Worm (Caenorhabditis elegans) whole organism, young adult: Measurements from ENCODE around the gene W01B6.8.

Source experiments
- B0035.1 ChIP-seq: sonication (generic microtip); optimal IDR thresholded peaks from 2 replicates; lab custom pipeline; 2016; ENCODE audit warnings: missing genetic modification characterization, mild to moderate bottlenecking, missing compliant biosample characterization, missing genotype, missing genetic modification reagents
- C06A6.2 ChIP-seq: fragments of 200-800 bp; sonication (Bioruptor generic); conservative IDR thresholded peaks from 2 replicates; pipeline ENCODE4 v1.3.6; 2022; ENCODE audit warnings: missing genetic modification characterization, missing compliant biosample characterization
- D2030.7 ChIP-seq: fragments of 200-800 bp; sonication (Bioruptor generic); IDR thresholded peaks from 2 replicates; pipeline ENCODE4 v1.3.6; 2022; ENCODE audit warnings: missing genetic modification reagents, missing genetic modification characterization, missing compliant biosample characterization
- F23B12.7 ChIP-seq: sonication (generic microtip); optimal IDR thresholded peaks from 2 replicates; lab custom pipeline; 2017; ENCODE audit warnings: missing genetic modification characterization, mild to moderate bottlenecking, missing compliant biosample characterization, antibody characterized with exemption, moderate library complexity; ENCODE audit not compliant: insufficient read depth
- F33H1.4 ChIP-seq: fragments of 200-800 bp; sonication (Bioruptor generic); IDR thresholded peaks from 2 replicates; pipeline ENCODE4 v1.3.6; 2022; ENCODE audit warnings: missing genetic modification reagents, missing genetic modification characterization, missing compliant biosample characterization
- F39B2.1 ChIP-seq: fragments of 200-800 bp; sonication (Bioruptor generic); IDR thresholded peaks from 2 replicates; pipeline ENCODE4 v1.3.6; 2022; ENCODE audit warnings: missing genetic modification reagents, missing genetic modification characterization, missing compliant biosample characterization
- F55B11.4 ChIP-seq: sonication (generic microtip); optimal IDR thresholded peaks from 2 replicates; lab custom pipeline; 2016; ENCODE audit warnings: missing compliant biosample characterization, missing genetic modification characterization, borderline replicate concordance; ENCODE audit not compliant: insufficient read depth
- F57C9.4 ChIP-seq: sonication (generic microtip); optimal IDR thresholded peaks from 2 replicates; lab custom pipeline; 2017; ENCODE audit warnings: mild to moderate bottlenecking, missing genetic modification characterization, missing compliant biosample characterization
- T26A5.8 ChIP-seq: sonication (generic microtip); optimal IDR thresholded peaks from 2 replicates; lab custom pipeline; 2016; ENCODE audit warnings: missing genetic modification characterization, missing compliant biosample characterization
- Y53F4B.3 ChIP-seq: fragments of 200-800 bp; sonication (Bioruptor generic); IDR thresholded peaks from 2 replicates; pipeline ENCODE4 v1.3.6; 2022; ENCODE audit warnings: missing genetic modification reagents, missing genetic modification characterization, missing compliant biosample characterization
- akir-1 ChIP-seq: fragments of 200-800 bp; sonication (Bioruptor generic); optimal IDR thresholded peaks from 2 replicates; lab custom pipeline; 2018; ENCODE audit warnings: mild to moderate bottlenecking, missing genetic modification characterization, moderate library complexity, missing compliant biosample characterization
- ama-1 ChIP-seq, 3 experiments: fragments of 150-350 bp in 1 of 3; sonication (generic microtip) in 2 of 3; optimal IDR thresholded peaks; 2 replicates each; lab custom pipeline; 2014 to 2018; ENCODE audit warnings: missing biosample characterization in 2 of 3, missing genetic modification characterization in 2 of 3, missing genetic modification reagents in 2 of 3
- attf-3 ChIP-seq: fragments of 200-800 bp; sonication (Bioruptor generic); conservative IDR thresholded peaks from 2 replicates; pipeline ENCODE4 v1.3.6; 2022; ENCODE audit warnings: missing genetic modification reagents, missing genetic modification characterization, missing compliant biosample characterization
- attf-5 ChIP-seq: fragments of 200-800 bp; sonication (Bioruptor generic); optimal IDR thresholded peaks from 2 replicates; lab custom pipeline; 2018; ENCODE audit warnings: mild to moderate bottlenecking, missing genetic modification characterization, missing compliant biosample characterization
- attf-6 ChIP-seq: fragments of 200-800 bp; sonication (Bioruptor generic); IDR thresholded peaks from 2 replicates; pipeline ENCODE4 v1.3.6; 2022; ENCODE audit warnings: missing genetic modification reagents, missing genetic modification characterization, missing compliant biosample characterization
- ceh-27 ChIP-seq: fragments of 200-800 bp; sonication (Bioruptor generic); optimal IDR thresholded peaks from 2 replicates; lab custom pipeline; 2018; ENCODE audit warnings: mild to moderate bottlenecking, missing genetic modification characterization, moderate library complexity, missing compliant biosample characterization
- ceh-79 ChIP-seq: sonication (generic microtip); optimal IDR thresholded peaks from 2 replicates; lab custom pipeline; 2017; ENCODE audit warnings: mild to moderate bottlenecking, missing genetic modification characterization, missing compliant biosample characterization
- ceh-91 ChIP-seq: fragments of 200-800 bp; sonication (Bioruptor generic); IDR thresholded peaks from 2 replicates; pipeline ENCODE4 v1.3.6; 2022; ENCODE audit warnings: missing genetic modification reagents, missing genetic modification characterization, missing compliant biosample characterization
- chd-7 ChIP-seq: sonication (generic microtip); optimal IDR thresholded peaks from 2 replicates; lab custom pipeline; 2016; ENCODE audit warnings: mild to moderate bottlenecking, missing genetic modification characterization, moderate library complexity, missing compliant biosample characterization
- dpff-1 ChIP-seq: sonication (generic microtip); optimal IDR thresholded peaks from 2 replicates; lab custom pipeline; 2017; ENCODE audit warnings: mild to moderate bottlenecking, missing genetic modification characterization, missing compliant biosample characterization
- ets-4 ChIP-seq: fragments of 200-800 bp; sonication (Bioruptor generic); optimal IDR thresholded peaks from 2 replicates; lab custom pipeline; 2018; ENCODE audit warnings: mild to moderate bottlenecking, missing genetic modification characterization, missing compliant biosample characterization
- him-1 ChIP-seq: sonication (generic microtip); optimal IDR thresholded peaks from 2 replicates; lab custom pipeline; 2016; ENCODE audit warnings: missing genotype, missing genetic modification reagents, missing genetic modification characterization, missing compliant biosample characterization
- hrde-1 ChIP-seq: sonication (generic microtip); optimal IDR thresholded peaks from 2 replicates; lab custom pipeline; 2016; ENCODE audit warnings: missing genetic modification characterization, mild to moderate bottlenecking, missing compliant biosample characterization, moderate library complexity, missing genotype, missing genetic modification reagents, borderline replicate concordance
- lin-54 ChIP-seq: fragments of 200-800 bp; sonication (Bioruptor generic); optimal IDR thresholded peaks from 2 replicates; lab custom pipeline; 2018; ENCODE audit warnings: mild to moderate bottlenecking, missing genetic modification characterization, missing compliant biosample characterization
- lsl-1 ChIP-seq: fragments of 200-800 bp; sonication (Bioruptor generic); optimal IDR thresholded peaks from 2 replicates; lab custom pipeline; 2018; ENCODE audit warnings: mild to moderate bottlenecking, missing genetic modification characterization, moderate library complexity, missing compliant biosample characterization
- lsy-27 ChIP-seq: sonication (generic microtip); optimal IDR thresholded peaks from 2 replicates; lab custom pipeline; 2017; ENCODE audit warnings: missing genetic modification characterization, mild to moderate bottlenecking, missing compliant biosample characterization, antibody characterized with exemption, missing genotype, borderline replicate concordance; ENCODE audit not compliant: insufficient read depth
- madf-6 ChIP-seq: fragments of 200-800 bp; sonication (Bioruptor generic); IDR thresholded peaks from 2 replicates; pipeline ENCODE4 v1.3.6; 2022; ENCODE audit warnings: missing genetic modification reagents, missing genetic modification characterization, missing compliant biosample characterization
- mxl-1 ChIP-seq: sonication (generic microtip); optimal IDR thresholded peaks from 2 replicates; lab custom pipeline; 2016; ENCODE audit warnings: missing genetic modification characterization, missing compliant biosample characterization
- nfya-1 ChIP-seq: sonication (generic microtip); optimal IDR thresholded peaks from 2 replicates; lab custom pipeline; 2017; ENCODE audit warnings: antibody characterized with exemption, missing compliant biosample characterization, missing genetic modification characterization, borderline replicate concordance; ENCODE audit not compliant: insufficient read depth
- nfya-2 ChIP-seq: fragments of 200-800 bp; sonication (Bioruptor generic); IDR thresholded peaks from 2 replicates; pipeline ENCODE4 v1.3.6; 2022; ENCODE audit warnings: missing genetic modification reagents, missing genetic modification characterization, missing compliant biosample characterization
- nfyb-1 ChIP-seq: fragments of 200-800 bp; sonication (Bioruptor generic); IDR thresholded peaks from 2 replicates; pipeline ENCODE4 v1.3.6; 2022; ENCODE audit warnings: missing genetic modification reagents, missing genetic modification characterization, missing compliant biosample characterization
- nhr-120 ChIP-seq: fragments of 200-800 bp; sonication (Bioruptor generic); IDR thresholded peaks from 2 replicates; pipeline ENCODE4 v1.3.6; 2022; ENCODE audit warnings: missing genetic modification characterization, missing compliant biosample characterization
- pha-4 ChIP-seq: fragments of 150-350 bp; sonication (generic microtip); optimal IDR thresholded peaks from 2 replicates; lab custom pipeline; 2014; ENCODE audit warnings: missing biosample characterization, missing genetic modification reagents, missing genetic modification characterization
- sdz-38 ChIP-seq: sonication (generic microtip); optimal IDR thresholded peaks from 2 replicates; lab custom pipeline; 2016; ENCODE audit warnings: missing genotype, missing genetic modification characterization, missing compliant biosample characterization
- sea-2 ChIP-seq: fragments of 200-800 bp; sonication (Bioruptor generic); IDR thresholded peaks from 2 replicates; pipeline ENCODE4 v1.3.6; 2022; ENCODE audit warnings: missing genetic modification characterization, missing compliant biosample characterization
- snpc-1.1 ChIP-seq: sonication (generic microtip); optimal IDR thresholded peaks from 2 replicates; lab custom pipeline; 2017; ENCODE audit warnings: missing genetic modification characterization, mild to moderate bottlenecking, missing compliant biosample characterization, antibody characterized with exemption, moderate library complexity, missing genotype, missing genetic modification reagents; ENCODE audit not compliant: insufficient read depth
- snpc-3.4 ChIP-seq: sonication (generic microtip); optimal IDR thresholded peaks from 2 replicates; lab custom pipeline; 2017; ENCODE audit warnings: missing genetic modification characterization, mild to moderate bottlenecking, missing compliant biosample characterization, antibody characterized with exemption, moderate library complexity, missing genotype, missing genetic modification reagents
- snpc-4 ChIP-seq, 5 experiments: fragments of 150-350 bp in 1 of 5; sonication (generic microtip) in 4 of 5; optimal IDR thresholded peaks; 2 replicates each; lab custom pipeline; 2014 to 2018; ENCODE audit warnings: missing genetic modification characterization in 5 of 5, missing biosample characterization in 3 of 5, antibody characterized with exemption in 2 of 5, mild to moderate bottlenecking in 2 of 5, missing compliant biosample characterization in 2 of 5, missing genotype in 2 of 5, moderate library complexity in 2 of 5, missing genetic modification reagents in 1 of 5
- sptf-2 ChIP-seq: fragments of 200-800 bp; sonication (Bioruptor generic); optimal IDR thresholded peaks from 2 replicates; lab custom pipeline; 2018; ENCODE audit warnings: mild to moderate bottlenecking, missing genetic modification characterization, missing compliant biosample characterization
- tlf-1 ChIP-seq: fragments of 200-800 bp; sonication (Bioruptor generic); optimal IDR thresholded peaks from 2 replicates; lab custom pipeline; 2018; ENCODE audit warnings: mild to moderate bottlenecking, missing genetic modification characterization, missing compliant biosample characterization
- ztf-18 ChIP-seq: sonication (generic microtip); optimal IDR thresholded peaks from 2 replicates; lab custom pipeline; 2016; ENCODE audit warnings: missing genotype, mild to moderate bottlenecking, missing genetic modification characterization, missing compliant biosample characterization

Gene W01B6.8

ce11 chrIV:10126544-10126943 lies 42.4 kb upstream of the W01B6.8 start, which contains the start of gene ctf-18:
Gene ctf-18 (minus strand): TSS chrIV:10126644.
- TF ChIP-seq madf-6 (GFP tag; lab: Robert Waterston, UW) (0 out of 2 replicates have a peak, but pooled peaks have one; percentile 16), attf-6 (GFP tag; lab: Robert Waterston, UW) (no peak), ama-1 (optimal IDR thresholded peaks at IDR 0.05; lab: Kevin White, UChicago) (no peak), ama-1 (GFP tag; optimal IDR thresholded peaks at IDR 0.05; lab: Kevin White, UChicago) (no peak), hrde-1 (tag; lab: Kevin White, UChicago) (peak; percentile 31)

ce11 chrIV:10122205-10122604 lies 38.0 kb upstream of the W01B6.8 start, which contains the start of gene irld-21:
Gene irld-21 (minus strand): TSS chrIV:10122305.
- TF ChIP-seq Y53F4B.3 (GFP tag; lab: Robert Waterston, UW) (no peak), ztf-18 (no peak), B0035.1 (no peak), ets-4 (GFP tag; lab: Kevin White, UChicago) (no peak), ceh-91 (no peak), lsy-27 (tag; lab: Kevin White, UChicago) (no peak), akir-1 (GFP tag; lab: Kevin White, UChicago) (no peak), T26A5.8 (tag; lab: Kevin White, UChicago) (no peak), nfya-2 (GFP tag; lab: Robert Waterston, UW) (no peak), mxl-1 (tag; lab: Kevin White, UChicago) (no peak), sptf-2 (GFP tag; lab: Kevin White, UChicago) (no peak), D2030.7 (GFP tag; lab: Robert Waterston, UW) (no peak), F57C9.4 (tag; lab: Kevin White, UChicago) (no peak), him-1 (tag; lab: Kevin White, UChicago) (no peak), C06A6.2 (GFP tag; lab: Robert Waterston, UW) (no peak), lin-54 (no peak)

ce11 chrIV:10116765-10117164 lies 32.6 kb upstream of the W01B6.8 start:
- TF ChIP-seq snpc-4 (GFP tag; optimal IDR thresholded peaks at IDR 0.05; lab: Kevin White, UChicago) (peak; percentile 72), snpc-4 (tag; optimal IDR thresholded peaks at IDR 0.05; lab: Kevin White, UChicago) (peak; percentile 53 to 91 (median 68)), snpc-3.4 (tag; lab: Kevin White, UChicago) (peak; percentile 19), madf-6 (GFP tag; lab: Robert Waterston, UW) (0 out of 2 replicates have a peak, but pooled peaks have one; percentile 17), snpc-1.1 (tag; lab: Kevin White, UChicago) (peak; percentile 85), lsl-1 (peak; percentile 17), nfyb-1 (GFP tag; lab: Robert Waterston, UW) (no peak), ceh-27 (GFP tag; lab: Kevin White, UChicago) (no peak)

ce11 chrIV:10115142-10115541 lies 31.0 kb upstream of the W01B6.8 start, which contains the start of gene C04G2.10:
Gene C04G2.10 (plus strand): TSS chrIV:10115442.
- TF ChIP-seq chd-7 (tag; lab: Kevin White, UChicago), result no peak

ce11 chrIV:10112570-10112969 lies 28.4 kb upstream of the W01B6.8 start, which contains the start of gene nsph-3.2:
Gene nsph-3.2 (plus strand): TSS chrIV:10112870.
- TF ChIP-seq F57C9.4 (tag; lab: Kevin White, UChicago) (no peak), attf-3 (GFP tag; lab: Robert Waterston, UW) (no peak), sea-2 (GFP tag; lab: Robert Waterston, UW) (no peak), F55B11.4 (tag; lab: Kevin White, UChicago) (no peak), tlf-1 (GFP tag; lab: Kevin White, UChicago) (no peak), ceh-79 (tag; lab: Kevin White, UChicago) (no peak), attf-5 (GFP tag; lab: Kevin White, UChicago) (no peak), F39B2.1 (GFP tag; lab: Robert Waterston, UW) (no peak), F33H1.4 (GFP tag; lab: Robert Waterston, UW) (no peak), pha-4 (no peak), dpff-1 (tag; lab: Kevin White, UChicago) (no peak), nhr-120 (no peak), F23B12.7 (tag; lab: Kevin White, UChicago) (no peak), nfya-1 (tag; lab: Kevin White, UChicago) (no peak), sdz-38 (tag; lab: Kevin White, UChicago) (no peak)
